Worm (Caenorhabditis elegans) whole organism, early embryonic: ENCODE measurements around the gene Y51H4A.23.

Source experiments
- B0310.2 ChIP-seq: sonication (generic microtip); optimal IDR thresholded peaks from 2 replicates; lab custom pipeline; 2016; ENCODE audit warnings: mild to moderate bottlenecking, missing genetic modification characterization, missing compliant biosample characterization
- F13C5.2 ChIP-seq: sonication (generic microtip); optimal IDR thresholded peaks from 2 replicates; lab custom pipeline; 2017; ENCODE audit warnings: mild to moderate bottlenecking, missing genetic modification characterization, inconsistent platforms, missing compliant biosample characterization
- ama-1 ChIP-seq: fragments of 150-350 bp; optimal IDR thresholded peaks from 2 replicates; lab custom pipeline; 2014
- ceh-13 ChIP-seq: fragments of 200-800 bp; sonication (Bioruptor generic); optimal IDR thresholded peaks from 2 replicates; lab custom pipeline; 2018; ENCODE audit warnings: mild to moderate bottlenecking, missing genetic modification characterization, missing compliant biosample characterization
- ceh-36 ChIP-seq: sonication (generic microtip); optimal IDR thresholded peaks from 2 replicates; lab custom pipeline; 2016; ENCODE audit warnings: missing genetic modification characterization, inconsistent platforms, missing compliant biosample characterization
- ets-7 ChIP-seq: sonication (generic microtip); optimal IDR thresholded peaks from 2 replicates; lab custom pipeline; 2016; ENCODE audit warnings: missing genotype, missing genetic modification characterization, missing compliant biosample characterization
- flt-1 ChIP-seq: fragments of 200-800 bp; sonication (Bioruptor generic); IDR thresholded peaks from 2 replicates; pipeline ENCODE4 v1.3.6; 2022; ENCODE audit warnings: missing genetic modification characterization, missing compliant biosample characterization
- hmbx-1 ChIP-seq: sonication (generic microtip); optimal IDR thresholded peaks from 2 replicates; lab custom pipeline; 2016; ENCODE audit warnings: mild to moderate bottlenecking, missing genetic modification characterization, missing compliant biosample characterization
- hmg-4 ChIP-seq: fragments of 200-800 bp; sonication (Bioruptor generic); optimal IDR thresholded peaks from 2 replicates; lab custom pipeline; 2018; ENCODE audit warnings: mild to moderate bottlenecking, missing genetic modification characterization, missing compliant biosample characterization
- hnd-1 ChIP-seq: sonication (generic microtip); optimal IDR thresholded peaks from 2 replicates; lab custom pipeline; 2016; ENCODE audit warnings: missing genetic modification characterization, missing compliant biosample characterization
- pes-1 ChIP-seq: fragments of 200-800 bp; sonication (Bioruptor generic); IDR thresholded peaks from 2 replicates; pipeline ENCODE4 v1.3.6; 2022; ENCODE audit warnings: missing genetic modification reagents, missing genetic modification characterization, missing compliant biosample characterization
- scrt-1 ChIP-seq: fragments of 200-800 bp; sonication (Bioruptor generic); IDR thresholded peaks from 2 replicates; pipeline ENCODE4 v1.3.6; 2022; ENCODE audit warnings: missing genetic modification characterization, missing compliant biosample characterization
- tra-4 ChIP-seq: sonication (generic microtip); optimal IDR thresholded peaks from 2 replicates; lab custom pipeline; 2017; ENCODE audit warnings: missing genetic modification characterization, missing compliant biosample characterization

- TF ChIP-seq flt-1 (GFP tag; lab: Robert Waterston, UW) = no peak
- TF ChIP-seq tra-4 (tag; lab: Kevin White, UChicago) = no peak
- no peak for TF ChIP-seq ceh-36 (tag; lab: Kevin White, UChicago)
- TF ChIP-seq ama-1 (lab: Kevin White, UChicago) = no peak
- no peak for TF ChIP-seq scrt-1 (GFP tag; lab: Robert Waterston, UW)
- TF ChIP-seq B0310.2 (tag; lab: Kevin White, UChicago) = no peak
- TF ChIP-seq hmbx-1 (tag; lab: Kevin White, UChicago) = no peak
- TF ChIP-seq ets-7 (tag; lab: Kevin White, UChicago) = no peak
- TF ChIP-seq hnd-1 (tag; lab: Kevin White, UChicago) = no peak
- no peak for TF ChIP-seq pes-1
- no peak for TF ChIP-seq ceh-13 (GFP tag; lab: Kevin White, UChicago)
- no peak for TF ChIP-seq hmg-4 (GFP tag; lab: Kevin White, UChicago)
- TF ChIP-seq F13C5.2 (tag; lab: Kevin White, UChicago) = no peak
These were observed 2.3 kb upstream of the Y51H4A.23 start, which contains the start of gene Y51H4A.22 for ce11 chrIV:16720412-16720811.
